Worm (Caenorhabditis elegans) whole organism, early embryonic: ENCODE results near the gene C32H11.3.

ENCODE experiments used
- ceh-13 ChIP-seq: fragments of 200-800 bp; sonication (Bioruptor generic); optimal IDR thresholded peaks from 2 replicates; lab custom pipeline; 2018; ENCODE audit warnings: mild to moderate bottlenecking, missing genetic modification characterization, missing compliant biosample characterization
- sea-1 ChIP-seq: fragments of 200-800 bp; sonication (Bioruptor generic); conservative IDR thresholded peaks from 2 replicates; pipeline ENCODE4 v1.3.6; 2022; ENCODE audit warnings: missing genetic modification characterization, missing compliant biosample characterization

ce11 chrIV:12883190-12883589 is 35.2 kb upstream of the C32H11.3 start, which contains the start of gene ZK896.4:
- no peak for TF ChIP-seq sea-1 (GFP tag; lab: Robert Waterston, UW)
- no peak for TF ChIP-seq ceh-13 (GFP tag; lab: Kevin White, UChicago)
